Worm (Caenorhabditis elegans) whole organism, L4 larva: ENCODE measurements around the gene F13D12.3.

Experiments
- nhr-28 ChIP-seq: fragments of 150-350 bp; optimal IDR thresholded peaks from 2 replicates; lab custom pipeline; 2014; ENCODE audit warnings: missing biosample characterization, missing genetic modification characterization
- nhr-77 ChIP-seq: fragments of 150-350 bp; optimal IDR thresholded peaks from 2 replicates; lab custom pipeline; 2014; ENCODE audit warnings: missing biosample characterization, missing genetic modification characterization
- tra-1 ChIP-seq: fragments of 200-800 bp; sonication (Bioruptor generic); IDR thresholded peaks from 2 replicates; pipeline ENCODE4 v1.3.6; 2022; ENCODE audit warnings: missing genetic modification reagents, missing genetic modification characterization, missing compliant biosample characterization
- unc-62 ChIP-seq, 3 experiments: fragments of 150-350 bp in 1 of 3; sonication (generic microtip); optimal IDR thresholded peaks in 2 of 3; peaks in 1 of 3; 1 replicate in 1 of 3; 2 replicates in 2 of 3; lab custom pipeline; 2014 to 2017; ENCODE audit warnings: missing biosample characterization in 3 of 3, missing genetic modification characterization in 3 of 3, missing genetic modification reagents in 3 of 3, missing genotype in 1 of 3
- ztf-11 ChIP-seq: fragments of 150-350 bp; optimal IDR thresholded peaks from 2 replicates; lab custom pipeline; 2014; ENCODE audit warnings: missing biosample characterization, missing genetic modification characterization

ce11 chrII:11713569-11713968, 6.6 kb upstream of the F13D12.3 start, which contains the start of gene F13D12.10:
- TF ChIP-seq nhr-28 (no peak), unc-62 (GFP tag; optimal IDR thresholded peaks at IDR 0.05 in 1 of 2; lab: Kevin White, UChicago) (no peak), unc-62 (tag; optimal IDR thresholded peaks at IDR 0.05; lab: Kevin White, UChicago) (no peak), ztf-11 (tag; lab: Kevin White, UChicago) (no peak), tra-1 (GFP tag; lab: Robert Waterston, UW) (no peak), nhr-77 (tag; lab: Kevin White, UChicago) (no peak)
